Worm (Caenorhabditis elegans): ENCODE data around the gene R02D5.8.

The R02D5.8 gene

ce11 chrV:14495493-14495892 lies 23.7 kb downstream of the R02D5.8 start:
- no peak for TF ChIP-seq nhr-28 (tag; optimal IDR thresholded peaks at IDR 0.05)
- no peak for TF ChIP-seq nhr-102 (tag; optimal IDR thresholded peaks at IDR 0.05)
- TF ChIP-seq tra-1 (GFP tag; IDR thresholded peaks at IDR 0.05): no peak
- TF ChIP-seq dpl-1 (GFP tag; optimal IDR thresholded peaks at IDR 0.05): no peak
- TF ChIP-seq nhr-6 (tag; optimal IDR thresholded peaks at IDR 0.05): no peak
- TF ChIP-seq lin-13 (GFP tag; optimal IDR thresholded peaks at IDR 0.05): no peak
- no peak for TF ChIP-seq cey-2 (tag; optimal IDR thresholded peaks at IDR 0.05; ENCODE audit: borderline replicate concordance, insufficient read depth)
- no peak for TF ChIP-seq saeg-2 (GFP tag; IDR thresholded peaks at IDR 0.05)

- TF ChIP-seq unc-62 (GFP tag; optimal IDR thresholded peaks at IDR 0.05 in 1 of 2): peak in 1 of 2 experiments; percentile 40
- TF ChIP-seq unc-62 (tag; optimal IDR thresholded peaks at IDR 0.05): no peak
- peak; percentile 11 for TF ChIP-seq aha-1 (tag)
- TF ChIP-seq cey-2 (tag; optimal IDR thresholded peaks at IDR 0.05; ENCODE audit: borderline replicate concordance, insufficient read depth): no peak
Measured at ce11 chrV:14493665-14494064, 25.5 kb downstream of the R02D5.8 start.

- TF ChIP-seq zip-2 (tag; optimal IDR thresholded peaks at IDR 0.05) (no peak), lin-1 (GFP tag; IDR thresholded peaks at IDR 0.05) (no peak), madf-9 (GFP tag; conservative IDR thresholded peaks at IDR 0.05) (no peak), zfp-2 (tag; optimal IDR thresholded peaks at IDR 0.05) (no peak), lin-13 (GFP tag; optimal IDR thresholded peaks at IDR 0.05) (no peak), nhr-48 (tag; optimal IDR thresholded peaks at IDR 0.05) (no peak), ceh-62 (tag; optimal IDR thresholded peaks at IDR 0.05) (no peak), lin-15B (tag; optimal IDR thresholded peaks at IDR 0.05) (no peak), nhr-28 (tag; optimal IDR thresholded peaks at IDR 0.05) (no peak), dpl-1 (GFP tag; optimal IDR thresholded peaks at IDR 0.05) (no peak), hlh-30 (tag; optimal IDR thresholded peaks at IDR 0.05; ENCODE audit: insufficient read depth) (no peak), daf-12 (tag; optimal IDR thresholded peaks at IDR 0.05) (no peak), unc-130 (GFP tag; optimal IDR thresholded peaks at IDR 0.05) (no peak), lin-38 (GFP tag; IDR thresholded peaks at IDR 0.05) (no peak), lin-39 (tag; optimal IDR thresholded peaks at IDR 0.05) (no peak), unc-62 (GFP tag; optimal IDR thresholded peaks at IDR 0.05 in 1 of 2) (no peak), unc-62 (tag; optimal IDR thresholded peaks at IDR 0.05) (no peak)
Measured at ce11 chrV:14491097-14491496, 28.1 kb downstream of the R02D5.8 start.

ce11 chrV:14484582-14484981 lies 34.6 kb downstream of the R02D5.8 start, which contains the start of gene R02D5.4:
Gene R02D5.4, minus strand, starts transcription at chrV:14484682.
- TF ChIP-seq F37D6.2 (tag; optimal IDR thresholded peaks at IDR 0.05) (no peak), gei-8 (GFP tag; optimal IDR thresholded peaks at IDR 0.05) (no peak), lin-39 (tag; optimal IDR thresholded peaks at IDR 0.05) (no peak), nhr-11 (tag; optimal IDR thresholded peaks at IDR 0.05) (no peak), saeg-2 (GFP tag; IDR thresholded peaks at IDR 0.05) (no peak), unc-130 (GFP tag; optimal IDR thresholded peaks at IDR 0.05) (no peak), madf-9 (GFP tag; conservative IDR thresholded peaks at IDR 0.05) (no peak), pqm-1 (tag; optimal IDR thresholded peaks at IDR 0.05) (no peak), lin-29 (GFP tag; IDR thresholded peaks at IDR 0.05) (no peak), lsy-2 (tag; optimal IDR thresholded peaks at IDR 0.05) (no peak), pha-4 (GFP tag; IDR thresholded peaks at IDR 0.05) (no peak), pha-4 (tag; optimal IDR thresholded peaks at IDR 0.05) (no peak), lir-3 (tag; optimal IDR thresholded peaks at IDR 0.05) (no peak), snpc-1.2 (GFP tag; IDR thresholded peaks at IDR 0.05) (no peak), nhr-41 (GFP tag; IDR thresholded peaks at IDR 0.05) (no peak), Y105C5A.15 (GFP tag; IDR thresholded peaks at IDR 0.05) (no peak), hlh-11 (tag; optimal IDR thresholded peaks at IDR 0.05) (no peak), aha-1 (tag) (no peak), jun-1 (tag; optimal IDR thresholded peaks at IDR 0.05) (no peak)

Measured in whole organism, L4 larva.